Worm (Caenorhabditis elegans) whole organism, early embryonic: ENCODE results near the gene des-2.

Experiments used
- F13C5.2 ChIP-seq: sonication (generic microtip); optimal IDR thresholded peaks from 2 replicates; lab custom pipeline; 2017; ENCODE audit warnings: mild to moderate bottlenecking, missing genetic modification characterization, inconsistent platforms, missing compliant biosample characterization
- aly-1 ChIP-seq: sonication (generic microtip); optimal IDR thresholded peaks from 2 replicates; lab custom pipeline; 2016; ENCODE audit warnings: missing genetic modification characterization, missing compliant biosample characterization
- ama-1 ChIP-seq: fragments of 150-350 bp; optimal IDR thresholded peaks from 2 replicates; lab custom pipeline; 2014
- ceh-13 ChIP-seq: fragments of 200-800 bp; sonication (Bioruptor generic); optimal IDR thresholded peaks from 2 replicates; lab custom pipeline; 2018; ENCODE audit warnings: mild to moderate bottlenecking, missing genetic modification characterization, missing compliant biosample characterization
- flt-1 ChIP-seq: fragments of 200-800 bp; sonication (Bioruptor generic); IDR thresholded peaks from 2 replicates; pipeline ENCODE4 v1.3.6; 2022; ENCODE audit warnings: missing genetic modification characterization, missing compliant biosample characterization
- sea-1 ChIP-seq: fragments of 200-800 bp; sonication (Bioruptor generic); conservative IDR thresholded peaks from 2 replicates; pipeline ENCODE4 v1.3.6; 2022; ENCODE audit warnings: missing genetic modification characterization, missing compliant biosample characterization

DNA sequence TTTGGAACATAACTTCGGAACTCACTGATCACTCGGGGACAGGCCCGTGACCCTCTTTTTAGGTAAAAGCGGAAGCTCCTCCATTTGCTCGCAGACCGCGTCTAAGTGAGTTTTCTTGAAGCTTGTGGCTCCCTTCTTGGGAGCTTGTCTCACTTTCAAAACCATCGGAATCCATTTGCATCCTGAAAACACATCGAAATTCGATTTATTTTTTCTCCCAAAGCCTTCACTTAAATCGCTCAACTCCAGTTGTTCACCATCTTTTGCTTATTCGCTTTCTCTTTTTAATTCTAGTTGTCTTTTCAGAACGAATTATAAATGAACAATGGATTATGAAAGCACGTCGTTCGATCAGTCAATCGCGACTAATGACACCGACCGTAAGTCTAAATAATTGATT is 37.8 kb upstream of the des-2 start, which contains the start of gene T11F9.1:
- TF ChIP-seq ama-1 (no peak), flt-1 (GFP tag; lab: Robert Waterston, UW) (no peak), sea-1 (GFP tag; lab: Robert Waterston, UW) (no peak), ceh-13 (GFP tag; lab: Kevin White, UChicago) (no peak), aly-1 (tag; lab: Kevin White, UChicago) (no peak), F13C5.2 (tag; lab: Kevin White, UChicago) (no peak)
